Fruit fly (Drosophila melanogaster) whole organism, embryonic: Measurements from ENCODE around the gene CG8562.

Experiments
- Atf6 ChIP-seq: fragments of 200-800 bp; sonication (Bioruptor generic); IDR thresholded peaks from 2 replicates; pipeline ENCODE4 v1.3.6; 2022; ENCODE audit warnings: missing biosample characterization, missing genetic modification characterization
- Awh ChIP-seq: fragments of 200-800 bp; sonication (Bioruptor generic); IDR thresholded peaks from 2 replicates; pipeline ENCODE4, ENCODE4 v1.3.6; 2022; ENCODE audit warnings: missing biosample characterization, missing genetic modification characterization
- B-H2 ChIP-seq: fragments of 200-800 bp; sonication (Bioruptor generic); optimal IDR thresholded peaks from 2 replicates; lab custom pipeline; 2018; ENCODE audit warnings: missing biosample characterization, mild to moderate bottlenecking, missing genetic modification characterization
- CG10209 ChIP-seq: fragments of 200-800 bp; sonication (Bioruptor generic); optimal IDR thresholded peaks from 3 replicates; lab custom pipeline; 2017; ENCODE audit warnings: missing biosample characterization, mild to moderate bottlenecking, missing genetic modification characterization, missing genetic modification reagents
- CG10321 ChIP-seq: fragments of 200-800 bp; sonication (Bioruptor generic); IDR thresholded peaks from 2 replicates; pipeline ENCODE4 v1.3.6; 2022; ENCODE audit warnings: missing biosample characterization, missing genetic modification characterization
- CG11398 ChIP-seq: fragments of 200-800 bp; sonication (Bioruptor generic); optimal IDR thresholded peaks from 2 replicates; lab custom pipeline; 2016; ENCODE audit warnings: missing biosample characterization, missing genetic modification characterization
- CG12744 ChIP-seq: fragments of 200-800 bp; sonication (Bioruptor generic); optimal IDR thresholded peaks from 2 replicates; lab custom pipeline; 2016; ENCODE audit warnings: missing biosample characterization, missing genetic modification characterization
- CG13775 ChIP-seq: fragments of 200-800 bp; sonication (Bioruptor generic); optimal IDR thresholded peaks from 3 replicates; lab custom pipeline; 2017; ENCODE audit warnings: missing biosample characterization, mild to moderate bottlenecking, missing genetic modification characterization
- CG14860 ChIP-seq: fragments of 200-800 bp; sonication (Bioruptor generic); IDR thresholded peaks from 3 replicates; pipeline ENCODE4 v1.3.6; 2022; ENCODE audit warnings: missing biosample characterization, missing genetic modification characterization; ENCODE audit not compliant: partially characterized antibody
- CG17829 ChIP-seq: fragments of 200-800 bp; optimal IDR thresholded peaks from 2 replicates; lab custom pipeline; 2019; ENCODE audit warnings: missing biosample characterization, mild to moderate bottlenecking, missing genetic modification characterization, moderate library complexity
- CG31224 ChIP-seq: fragments of 200-800 bp; sonication (Bioruptor generic); IDR thresholded peaks from 2 replicates; pipeline ENCODE4 v1.3.6; 2022; ENCODE audit warnings: missing biosample characterization, missing genetic modification characterization
- CG31365 ChIP-seq: fragments of 200-800 bp; sonication (Bioruptor generic); optimal IDR thresholded peaks from 2 replicates; lab custom pipeline; 2018; ENCODE audit warnings: missing biosample characterization, mild to moderate bottlenecking, missing genetic modification characterization
- CG31388 ChIP-seq: fragments of 200-800 bp; sonication (Bioruptor generic); optimal IDR thresholded peaks from 2 replicates; lab custom pipeline; 2016; ENCODE audit warnings: missing biosample characterization, missing genetic modification characterization
- CG3281 ChIP-seq: fragments of 200-800 bp; sonication (Bioruptor generic); optimal IDR thresholded peaks from 3 replicates; lab custom pipeline; 2017; ENCODE audit warnings: missing biosample characterization, mild to moderate bottlenecking, missing genetic modification characterization
- CG3407 ChIP-seq: fragments of 200-800 bp; sonication (Bioruptor generic); optimal IDR thresholded peaks from 2 replicates; lab custom pipeline; 2018; ENCODE audit warnings: missing biosample characterization, mild to moderate bottlenecking, missing genetic modification characterization
- CG4424 ChIP-seq: fragments of 200-800 bp; sonication (Bioruptor generic); optimal IDR thresholded peaks from 3 replicates; lab custom pipeline; 2016; ENCODE audit warnings: missing biosample characterization, missing genetic modification characterization
- CG6254 ChIP-seq: fragments of 200-800 bp; sonication (Bioruptor generic); optimal IDR thresholded peaks from 3 replicates; lab custom pipeline; 2017; ENCODE audit warnings: mild to moderate bottlenecking, missing biosample characterization, missing genetic modification reagents, missing genetic modification characterization
- CG6765 ChIP-seq: fragments of 200-800 bp; sonication (Bioruptor generic); optimal IDR thresholded peaks from 3 replicates; lab custom pipeline; 2017; ENCODE audit warnings: missing biosample characterization, mild to moderate bottlenecking, missing genetic modification characterization
- CG6854 ChIP-seq: fragments of 200-800 bp; sonication (Bioruptor generic); optimal IDR thresholded peaks from 3 replicates; lab custom pipeline; 2017; ENCODE audit warnings: missing biosample characterization, mild to moderate bottlenecking, missing genetic modification characterization
- CG7745 ChIP-seq: fragments of 200-800 bp; sonication (Bioruptor generic); optimal IDR thresholded peaks from 2 replicates; lab custom pipeline; 2018; ENCODE audit warnings: missing biosample characterization, mild to moderate bottlenecking, missing genetic modification characterization, moderate library complexity
- Chrac-16 ChIP-seq: fragments of 200-800 bp; sonication (Bioruptor generic); optimal IDR thresholded peaks from 3 replicates; lab custom pipeline; 2016; ENCODE audit warnings: missing biosample characterization, missing genetic modification characterization
- D19B ChIP-seq: fragments of 200-800 bp; sonication (Bioruptor generic); optimal IDR thresholded peaks from 2 replicates; lab custom pipeline; 2017; ENCODE audit warnings: missing biosample characterization, mild to moderate bottlenecking, missing genetic modification characterization
- Dip3 ChIP-seq: fragments of 200-800 bp; sonication (Bioruptor generic); optimal IDR thresholded peaks from 3 replicates; lab custom pipeline; 2016; ENCODE audit warnings: missing biosample characterization, missing genetic modification characterization
- H15 ChIP-seq: fragments of 200-800 bp; sonication (Bioruptor generic); IDR thresholded peaks from 3 replicates; pipeline ENCODE4 v1.3.6; 2022; ENCODE audit warnings: missing biosample characterization, missing genetic modification characterization
- HHEX ChIP-seq: fragments of 200-800 bp; sonication (Bioruptor generic); optimal IDR thresholded peaks from 3 replicates; lab custom pipeline; 2017; ENCODE audit warnings: missing biosample characterization, mild to moderate bottlenecking, missing genetic modification characterization, missing genetic modification reagents
- Ravus ChIP-seq: fragments of 200-800 bp; sonication (Bioruptor generic); IDR thresholded peaks from 2 replicates; pipeline ENCODE4 v1.3.6; 2022; ENCODE audit warnings: missing biosample characterization, missing genetic modification characterization
- Ssrp ChIP-seq: fragments of 200-800 bp; sonication (Bioruptor generic); optimal IDR thresholded peaks from 2 replicates; lab custom pipeline; 2018; ENCODE audit warnings: missing biosample characterization, mild to moderate bottlenecking, missing genetic modification characterization, moderate library complexity
- Xbp1 ChIP-seq: fragments of 200-800 bp; sonication (Bioruptor generic); optimal IDR thresholded peaks from 3 replicates; lab custom pipeline; 2016; ENCODE audit warnings: missing biosample characterization, mild to moderate bottlenecking, missing genetic modification characterization
- Xrp1 ChIP-seq: fragments of 200-800 bp; sonication (Bioruptor generic); IDR thresholded peaks from 2 replicates; pipeline ENCODE4 v1.3.6; 2022; ENCODE audit warnings: missing biosample characterization, missing genetic modification characterization
- amos ChIP-seq: fragments of 200-800 bp; sonication (Bioruptor generic); IDR thresholded peaks from 2 replicates; pipeline ENCODE4 v1.3.6; 2022; ENCODE audit warnings: missing biosample characterization, missing genetic modification characterization; ENCODE audit not compliant: partially characterized antibody
- ato ChIP-seq: fragments of 200-800 bp; sonication (Bioruptor generic); IDR thresholded peaks from 2 replicates; pipeline ENCODE4 v1.3.6; 2022; ENCODE audit warnings: missing biosample characterization, missing genetic modification characterization; ENCODE audit not compliant: partially characterized antibody
- dati ChIP-seq: fragments of 200-800 bp; sonication (Bioruptor generic); IDR thresholded peaks from 2 replicates; pipeline ENCODE4 v1.3.6; 2022; ENCODE audit warnings: missing biosample characterization, missing genetic modification characterization
- dysf ChIP-seq: fragments of 200-800 bp; sonication (Bioruptor generic); IDR thresholded peaks from 3 replicates; pipeline ENCODE4 v1.3.6; 2022; ENCODE audit warnings: missing biosample characterization, missing genetic modification characterization
- exex ChIP-seq: fragments of 200-800 bp; sonication (Bioruptor generic); optimal IDR thresholded peaks from 4 replicates; lab custom pipeline; 2018; ENCODE audit warnings: missing biosample characterization, mild to moderate bottlenecking, missing genetic modification characterization, moderate library complexity
- fd102C ChIP-seq: fragments of 200-800 bp; sonication (Bioruptor generic); optimal IDR thresholded peaks from 2 replicates; lab custom pipeline; 2018; ENCODE audit warnings: missing biosample characterization, mild to moderate bottlenecking, missing genetic modification characterization, moderate library complexity
- insv ChIP-seq, 2 experiments: fragments of 200-800 bp; sonication (Bioruptor generic); optimal IDR thresholded peaks; 3 replicates each; lab custom pipeline; 2016 to 2018; ENCODE audit warnings: missing biosample characterization in 2 of 2, missing genetic modification characterization in 2 of 2
- jigr1 ChIP-seq: fragments of 200-800 bp; sonication (Bioruptor generic); IDR thresholded peaks from 3 replicates; pipeline ENCODE4 v1.3.6; 2022; ENCODE audit warnings: missing biosample characterization, missing genetic modification characterization
- lmd ChIP-seq: fragments of 200-800 bp; sonication (Bioruptor generic); IDR thresholded peaks from 2 replicates; pipeline ENCODE4 v1.3.6; 2022; ENCODE audit warnings: missing biosample characterization, missing genetic modification characterization
- nmo ChIP-seq: fragments of 200-800 bp; sonication (Bioruptor generic); optimal IDR thresholded peaks from 2 replicates; lab custom pipeline; 2018; ENCODE audit warnings: missing biosample characterization, mild to moderate bottlenecking, missing genetic modification characterization, moderate library complexity
- odd ChIP-seq: fragments of 200-800 bp; sonication (Bioruptor generic); optimal IDR thresholded peaks from 2 replicates; lab custom pipeline; 2017; ENCODE audit warnings: missing biosample characterization, mild to moderate bottlenecking, missing genetic modification characterization
- pho ChIP-seq: fragments of 200-800 bp; sonication (Bioruptor generic); optimal IDR thresholded peaks from 2 replicates; lab custom pipeline; 2016; ENCODE audit warnings: missing biosample characterization, missing genetic modification characterization
- phol ChIP-seq: fragments of 200-800 bp; sonication (Bioruptor generic); optimal IDR thresholded peaks from 3 replicates; lab custom pipeline; 2018; ENCODE audit warnings: missing biosample characterization, mild to moderate bottlenecking, missing genetic modification characterization, moderate library complexity
- ro ChIP-seq: fragments of 200-800 bp; sonication (Bioruptor generic); IDR thresholded peaks from 2 replicates; pipeline ENCODE4 v1.3.6; 2022; ENCODE audit warnings: missing biosample characterization, missing genetic modification characterization
- sd ChIP-seq: fragments of 200-800 bp; sonication (Bioruptor generic); optimal IDR thresholded peaks from 3 replicates; lab custom pipeline; 2018; ENCODE audit warnings: missing biosample characterization, mild to moderate bottlenecking, missing genetic modification characterization, moderate library complexity
- sima ChIP-seq: fragments of 200-800 bp; sonication (Bioruptor generic); optimal IDR thresholded peaks from 2 replicates; lab custom pipeline; 2016; ENCODE audit warnings: missing biosample characterization, missing genetic modification characterization
- sisA ChIP-seq: fragments of 200-800 bp; sonication (Bioruptor generic); IDR thresholded peaks from 2 replicates; pipeline ENCODE4 v1.3.6; 2022; ENCODE audit warnings: missing biosample characterization, missing genetic modification characterization
- sr ChIP-seq: fragments of 200-800 bp; sonication (Bioruptor generic); IDR thresholded peaks from 3 replicates; pipeline ENCODE4 v1.3.6; 2022; ENCODE audit warnings: missing biosample characterization, missing genetic modification characterization
- tin ChIP-seq: fragments of 200-800 bp; sonication (Bioruptor generic); optimal IDR thresholded peaks from 3 replicates; lab custom pipeline; 2016; ENCODE audit warnings: missing biosample characterization, missing genetic modification characterization
- tx ChIP-seq: fragments of 200-800 bp; sonication (Bioruptor generic); optimal IDR thresholded peaks from 2 replicates; lab custom pipeline; 2016; ENCODE audit warnings: missing biosample characterization, missing genetic modification characterization

The CG8562 gene

dm6 chr3L:7434715-7435653 lies 36.9 kb downstream of the CG8562 start, which contains the start of gene Rac2 (continued):
- TF ChIP-seq CG31388 (GFP tag; lab: Kevin White, UChicago) = no peak
- no peak for TF ChIP-seq Dip3 (GFP tag; lab: Kevin White, UChicago)
- no peak for TF ChIP-seq Ravus (GFP tag; lab: Robert Waterston, UW)
- no peak for TF ChIP-seq Chrac-16 (GFP tag; lab: Kevin White, UChicago)
- TF ChIP-seq D19B = no peak
- no peak for TF ChIP-seq HHEX (GFP tag; lab: Kevin White, UChicago)
- no peak for TF ChIP-seq fd102C
- TF ChIP-seq dati (GFP tag; lab: Robert Waterston, UW) = no peak
- no peak for TF ChIP-seq CG14860 (GFP tag; lab: Robert Waterston, UW)
- no peak for TF ChIP-seq ato (GFP tag; lab: Robert Waterston, UW)
- 0 out of 2 replicates have a peak, but pooled peaks have one; percentile 10 for TF ChIP-seq lmd (GFP tag; lab: Robert Waterston, UW)
- TF ChIP-seq dysf (GFP tag; lab: Robert Waterston, UW) = peak; percentile 40; the same call in 1 of the 3 replicates
- TF ChIP-seq sd (tag; lab: Kevin White, UChicago) = peak; percentile 63
- no peak for TF ChIP-seq CG13775 (GFP tag; lab: Kevin White, UChicago)
- no peak for TF ChIP-seq nmo
- no peak for TF ChIP-seq CG10209 (GFP tag; lab: Kevin White, UChicago)
- no peak for TF ChIP-seq tx (GFP tag; lab: Kevin White, UChicago)
- no peak for TF ChIP-seq sisA (GFP tag; lab: Robert Waterston, UW)
- TF ChIP-seq exex (tag; lab: Kevin White, UChicago) = peak; percentile 26
- no peak for TF ChIP-seq CG12744
- TF ChIP-seq pho (GFP tag; lab: Kevin White, UChicago) = no peak
- no peak for TF ChIP-seq tin (GFP tag; lab: Kevin White, UChicago)
- TF ChIP-seq CG11398 (GFP tag; lab: Kevin White, UChicago) = peak; percentile 22
- TF ChIP-seq CG7745 = no peak
- no peak for TF ChIP-seq CG4424 (GFP tag; lab: Kevin White, UChicago)
- no peak for TF ChIP-seq ro
- peak; percentile 96 for TF ChIP-seq CG10321 (GFP tag; lab: Robert Waterston, UW)
- peak; percentile 35 for TF ChIP-seq CG6254 (GFP tag; lab: Kevin White, UChicago)
- TF ChIP-seq Ssrp (tag; lab: Kevin White, UChicago) = no peak
- TF ChIP-seq CG6765 (GFP tag; lab: Kevin White, UChicago) = no peak
- peak; percentile 9 for TF ChIP-seq B-H2 (GFP tag; lab: Kevin White, UChicago)
- TF ChIP-seq odd (GFP tag; lab: Kevin White, UChicago) = peak; percentile 22
- 0 out of 2 replicates have a peak, but pooled peaks have one; percentile 47 for TF ChIP-seq Awh (GFP tag; lab: Robert Waterston, UW)
- no peak for TF ChIP-seq phol (tag; lab: Kevin White, UChicago)
- TF ChIP-seq jigr1 (GFP tag; lab: Robert Waterston, UW) = no peak
- peak; percentile 13; the same call in 1 of the 2 replicates for TF ChIP-seq Atf6 (GFP tag; lab: Robert Waterston, UW)
- peak; percentile 15 for TF ChIP-seq CG17829 (tag; lab: Kevin White, UChicago)
- peak; percentile 6 for TF ChIP-seq Xbp1 (GFP tag; lab: Kevin White, UChicago)
- TF ChIP-seq CG3407 (GFP tag; lab: Kevin White, UChicago) = no peak
- TF ChIP-seq sr (GFP tag; lab: Robert Waterston, UW) = peak; percentile 67
- no peak for TF ChIP-seq sima
- TF ChIP-seq CG31224 = 0 out of 2 replicates have a peak, but pooled peaks have one; percentile 13
- TF ChIP-seq amos (GFP tag; lab: Robert Waterston, UW) = no peak
- no peak for TF ChIP-seq CG31365
- TF ChIP-seq CG3281 (GFP tag; lab: Kevin White, UChicago) = peak; percentile 47
- TF ChIP-seq Xrp1 (GFP tag; lab: Robert Waterston, UW) = peak; percentile 40; the same call in 1 of the 2 replicates
- TF ChIP-seq H15 = no peak
- no peak for TF ChIP-seq CG6854 (GFP tag; lab: Kevin White, UChicago)
- TF ChIP-seq insv (GFP tag; optimal IDR thresholded peaks at IDR 0.05; lab: Kevin White, UChicago) = no peak
